Worm (Caenorhabditis elegans) whole organism, young adult: ENCODE results near the gene ZK1307.9.

Source experiments
- B0336.3 ChIP-seq: fragments of 200-800 bp; sonication (Bioruptor generic); IDR thresholded peaks from 2 replicates; pipeline ENCODE4 v1.3.6; 2022; ENCODE audit warnings: missing genetic modification characterization, missing compliant biosample characterization
- F10E7.11 ChIP-seq: sonication (generic microtip); optimal IDR thresholded peaks from 2 replicates; lab custom pipeline; 2017; ENCODE audit warnings: mild to moderate bottlenecking, missing genetic modification characterization, moderate library complexity, missing compliant biosample characterization
- F33H1.4 ChIP-seq: fragments of 200-800 bp; sonication (Bioruptor generic); IDR thresholded peaks from 2 replicates; pipeline ENCODE4 v1.3.6; 2022; ENCODE audit warnings: missing genetic modification reagents, missing genetic modification characterization, missing compliant biosample characterization
- F49E8.2 ChIP-seq: sonication (generic microtip); optimal IDR thresholded peaks from 3 replicates; lab custom pipeline; 2017; ENCODE audit warnings: missing genetic modification characterization, mild to moderate bottlenecking, missing compliant biosample characterization, antibody characterized with exemption, moderate library complexity; ENCODE audit not compliant: insufficient read depth
- K11D2.4 ChIP-seq: fragments of 200-800 bp; sonication (Bioruptor generic); IDR thresholded peaks from 2 replicates; pipeline ENCODE4 v1.3.6; 2022; ENCODE audit warnings: missing genetic modification reagents, missing genetic modification characterization, missing compliant biosample characterization
- K12H6.12 ChIP-seq: fragments of 200-800 bp; sonication (Bioruptor generic); optimal IDR thresholded peaks from 2 replicates; lab custom pipeline; 2018; ENCODE audit warnings: mild to moderate bottlenecking, missing genetic modification characterization, missing compliant biosample characterization
- akir-1 ChIP-seq: fragments of 200-800 bp; sonication (Bioruptor generic); optimal IDR thresholded peaks from 2 replicates; lab custom pipeline; 2018; ENCODE audit warnings: mild to moderate bottlenecking, missing genetic modification characterization, moderate library complexity, missing compliant biosample characterization
- atf-7 ChIP-seq: sonication (generic microtip); optimal IDR thresholded peaks from 2 replicates; lab custom pipeline; 2017; ENCODE audit warnings: mild to moderate bottlenecking, missing genetic modification characterization, missing compliant biosample characterization
- attf-6 ChIP-seq: fragments of 200-800 bp; sonication (Bioruptor generic); IDR thresholded peaks from 2 replicates; pipeline ENCODE4 v1.3.6; 2022; ENCODE audit warnings: missing genetic modification reagents, missing genetic modification characterization, missing compliant biosample characterization
- cebp-1 ChIP-seq, 2 experiments: fragments of 200-800 bp in 1 of 2; sonication (Bioruptor generic) in 1 of 2; sonication (generic microtip) in 1 of 2; IDR thresholded peaks in 1 of 2; optimal IDR thresholded peaks in 1 of 2; 2 replicates each; pipeline versions ENCODE4 v1.3.6 to Lab custom; 2017 to 2022; ENCODE audit warnings: missing compliant biosample characterization in 2 of 2, missing genetic modification characterization in 2 of 2, mild to moderate bottlenecking in 1 of 2, missing genetic modification reagents in 1 of 2, moderate library complexity in 1 of 2
- ceh-100 ChIP-seq: fragments of 200-800 bp; sonication (Bioruptor generic); IDR thresholded peaks from 2 replicates; pipeline ENCODE4 v1.3.6; 2022; ENCODE audit warnings: missing genetic modification reagents, missing genetic modification characterization, missing compliant biosample characterization
- ceh-40 ChIP-seq: fragments of 200-800 bp; sonication (Bioruptor generic); IDR thresholded peaks from 2 replicates; pipeline ENCODE4 v1.3.6; 2022; ENCODE audit warnings: missing genetic modification characterization, missing compliant biosample characterization
- dox-1 ChIP-seq: fragments of 200-800 bp; sonication (Bioruptor generic); IDR thresholded peaks from 2 replicates; pipeline ENCODE4 v1.3.6; 2022; ENCODE audit warnings: missing genetic modification reagents, missing genetic modification characterization, missing compliant biosample characterization
- dpl-1 ChIP-seq: fragments of 150-350 bp; optimal IDR thresholded peaks from 2 replicates; lab custom pipeline; 2014; ENCODE audit warnings: missing biosample characterization, missing genetic modification reagents, missing genetic modification characterization
- egl-18 ChIP-seq: fragments of 200-800 bp; sonication (Bioruptor generic); IDR thresholded peaks from 2 replicates; pipeline ENCODE4 v1.3.6; 2022; ENCODE audit warnings: missing genetic modification reagents, missing genetic modification characterization, missing compliant biosample characterization
- ekl-4 ChIP-seq: fragments of 200-800 bp; sonication (Bioruptor generic); IDR thresholded peaks from 2 replicates; pipeline ENCODE4 v1.3.6; 2022; ENCODE audit warnings: missing genetic modification reagents, missing genetic modification characterization, missing compliant biosample characterization
- ets-4 ChIP-seq: fragments of 200-800 bp; sonication (Bioruptor generic); optimal IDR thresholded peaks from 2 replicates; lab custom pipeline; 2018; ENCODE audit warnings: mild to moderate bottlenecking, missing genetic modification characterization, missing compliant biosample characterization
- him-1 ChIP-seq: sonication (generic microtip); optimal IDR thresholded peaks from 2 replicates; lab custom pipeline; 2016; ENCODE audit warnings: missing genotype, missing genetic modification reagents, missing genetic modification characterization, missing compliant biosample characterization
- hmg-1.2 ChIP-seq: fragments of 200-800 bp; sonication (Bioruptor generic); IDR thresholded peaks from 2 replicates; pipeline ENCODE4 v1.3.6; 2022; ENCODE audit warnings: missing genetic modification reagents, missing genetic modification characterization, missing compliant biosample characterization
- let-607 ChIP-seq, 2 experiments: fragments of 200-800 bp in 1 of 2; sonication (Bioruptor generic) in 1 of 2; sonication (generic microtip) in 1 of 2; optimal IDR thresholded peaks; 2 replicates each; lab custom pipeline; 2016 to 2018; ENCODE audit warnings: mild to moderate bottlenecking in 2 of 2, missing compliant biosample characterization in 2 of 2, missing genetic modification characterization in 2 of 2, moderate library complexity in 2 of 2, missing genotype in 1 of 2
- lin-35 ChIP-seq, 3 experiments: fragments of 150-350 bp in 2 of 3; sonication (generic microtip) in 1 of 3; optimal IDR thresholded peaks; 2 replicates each; lab custom pipeline; 2014 to 2018; ENCODE audit warnings: missing biosample characterization in 3 of 3, missing genetic modification characterization in 3 of 3, missing genetic modification reagents in 3 of 3
- lin-54 ChIP-seq: fragments of 200-800 bp; sonication (Bioruptor generic); optimal IDR thresholded peaks from 2 replicates; lab custom pipeline; 2018; ENCODE audit warnings: mild to moderate bottlenecking, missing genetic modification characterization, missing compliant biosample characterization
- lsy-27 ChIP-seq: sonication (generic microtip); optimal IDR thresholded peaks from 2 replicates; lab custom pipeline; 2017; ENCODE audit warnings: missing genetic modification characterization, mild to moderate bottlenecking, missing compliant biosample characterization, antibody characterized with exemption, missing genotype, borderline replicate concordance; ENCODE audit not compliant: insufficient read depth
- madf-3 ChIP-seq: fragments of 200-800 bp; sonication (Bioruptor generic); IDR thresholded peaks from 2 replicates; pipeline ENCODE4 v1.3.6; 2022; ENCODE audit warnings: missing genetic modification reagents, missing genetic modification characterization, missing compliant biosample characterization
- madf-6 ChIP-seq: fragments of 200-800 bp; sonication (Bioruptor generic); IDR thresholded peaks from 2 replicates; pipeline ENCODE4 v1.3.6; 2022; ENCODE audit warnings: missing genetic modification reagents, missing genetic modification characterization, missing compliant biosample characterization
- mcd-1 ChIP-seq: fragments of 200-800 bp; sonication (Bioruptor generic); IDR thresholded peaks from 2 replicates; pipeline ENCODE4 v1.3.6; 2022; ENCODE audit warnings: missing genetic modification reagents, missing genetic modification characterization, missing compliant biosample characterization
- mxl-1 ChIP-seq: sonication (generic microtip); optimal IDR thresholded peaks from 2 replicates; lab custom pipeline; 2016; ENCODE audit warnings: missing genetic modification characterization, missing compliant biosample characterization
- nfyb-1 ChIP-seq: fragments of 200-800 bp; sonication (Bioruptor generic); IDR thresholded peaks from 2 replicates; pipeline ENCODE4 v1.3.6; 2022; ENCODE audit warnings: missing genetic modification reagents, missing genetic modification characterization, missing compliant biosample characterization
- nhr-179 ChIP-seq: sonication (generic microtip); optimal IDR thresholded peaks from 2 replicates; lab custom pipeline; 2016; ENCODE audit warnings: mild to moderate bottlenecking, missing genetic modification characterization, missing compliant biosample characterization
- nhr-27 ChIP-seq: fragments of 200-800 bp; sonication (Bioruptor generic); optimal IDR thresholded peaks from 2 replicates; lab custom pipeline; 2018; ENCODE audit warnings: mild to moderate bottlenecking, missing genetic modification characterization, moderate library complexity, missing compliant biosample characterization
- pbrm-1 ChIP-seq: fragments of 200-800 bp; sonication (Bioruptor generic); IDR thresholded peaks from 2 replicates; pipeline ENCODE4 v1.3.6; 2022; ENCODE audit warnings: missing genetic modification reagents, missing genetic modification characterization, missing compliant biosample characterization
- pha-4 ChIP-seq: fragments of 150-350 bp; sonication (generic microtip); optimal IDR thresholded peaks from 2 replicates; lab custom pipeline; 2014; ENCODE audit warnings: missing biosample characterization, missing genetic modification reagents, missing genetic modification characterization
- rec-8 ChIP-seq, 2 experiments: sonication (generic microtip); optimal IDR thresholded peaks; 2 replicates each; lab custom pipeline; 2016; ENCODE audit warnings: mild to moderate bottlenecking in 2 of 2, missing genetic modification characterization in 2 of 2, missing genetic modification reagents in 2 of 2, missing genotype in 2 of 2, missing biosample characterization in 1 of 2, missing compliant biosample characterization in 1 of 2, moderate library complexity in 1 of 2
- sdz-38 ChIP-seq: sonication (generic microtip); optimal IDR thresholded peaks from 2 replicates; lab custom pipeline; 2016; ENCODE audit warnings: missing genotype, missing genetic modification characterization, missing compliant biosample characterization
- sea-2 ChIP-seq: fragments of 200-800 bp; sonication (Bioruptor generic); IDR thresholded peaks from 2 replicates; pipeline ENCODE4 v1.3.6; 2022; ENCODE audit warnings: missing genetic modification characterization, missing compliant biosample characterization
- snpc-3.4 ChIP-seq: sonication (generic microtip); optimal IDR thresholded peaks from 2 replicates; lab custom pipeline; 2017; ENCODE audit warnings: missing genetic modification characterization, mild to moderate bottlenecking, missing compliant biosample characterization, antibody characterized with exemption, moderate library complexity, missing genotype, missing genetic modification reagents
- snpc-4 ChIP-seq, 5 experiments: fragments of 150-350 bp in 1 of 5; sonication (generic microtip) in 4 of 5; optimal IDR thresholded peaks; 2 replicates each; lab custom pipeline; 2014 to 2018; ENCODE audit warnings: missing genetic modification characterization in 5 of 5, missing biosample characterization in 3 of 5, antibody characterized with exemption in 2 of 5, mild to moderate bottlenecking in 2 of 5, missing compliant biosample characterization in 2 of 5, missing genotype in 2 of 5, moderate library complexity in 2 of 5, missing genetic modification reagents in 1 of 5
- somi-1 ChIP-seq: fragments of 200-800 bp; sonication (Bioruptor generic); optimal IDR thresholded peaks from 2 replicates; lab custom pipeline; 2018; ENCODE audit warnings: mild to moderate bottlenecking, missing genetic modification characterization, missing compliant biosample characterization
- zfh-2 ChIP-seq: fragments of 200-800 bp; sonication (Bioruptor generic); conservative IDR thresholded peaks from 2 replicates; pipeline ENCODE4 v1.3.6; 2022; ENCODE audit warnings: missing genetic modification reagents, missing genetic modification characterization, missing compliant biosample characterization
- ztf-22 ChIP-seq: fragments of 200-800 bp; sonication (Bioruptor generic); optimal IDR thresholded peaks from 2 replicates; lab custom pipeline; 2018; ENCODE audit warnings: mild to moderate bottlenecking, missing genetic modification characterization, moderate library complexity, missing compliant biosample characterization
- ztf-3 ChIP-seq: fragments of 200-800 bp; sonication (Bioruptor generic); optimal IDR thresholded peaks from 2 replicates; lab custom pipeline; 2018; ENCODE audit warnings: mild to moderate bottlenecking, missing genetic modification characterization, missing compliant biosample characterization

The ZK1307.9 gene

DNA sequence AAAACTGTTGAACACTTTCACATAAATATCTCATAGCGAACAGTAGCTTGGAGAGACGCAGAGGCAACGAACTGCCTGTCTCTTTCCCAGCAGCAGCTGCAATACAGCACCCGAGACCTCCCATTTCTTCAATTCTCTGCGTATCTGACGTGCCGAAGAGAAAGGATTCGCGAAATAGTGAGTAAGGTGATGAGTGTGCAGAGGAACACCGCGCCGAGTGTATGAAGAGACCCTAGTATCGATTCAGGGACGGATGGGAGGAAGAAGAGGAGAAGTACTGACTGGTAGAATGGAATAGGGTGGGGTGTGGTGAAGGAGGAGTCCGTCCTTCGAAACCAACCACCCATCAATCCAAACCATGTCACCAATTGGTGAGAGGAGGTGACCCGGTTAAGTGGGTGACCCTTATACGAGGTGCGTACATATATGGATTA, 3.2 kb upstream of the ZK1307.9 start (continued):
- peak; percentile 60 for TF ChIP-seq mcd-1 (GFP tag; lab: Robert Waterston, UW)
- 0 out of 2 replicates have a peak, but pooled peaks have one; percentile 31 for TF ChIP-seq sea-2 (GFP tag; lab: Robert Waterston, UW)
- no peak for TF ChIP-seq snpc-3.4 (tag; lab: Kevin White, UChicago)
- no peak for TF ChIP-seq snpc-4 (GFP tag; optimal IDR thresholded peaks at IDR 0.05; lab: Kevin White, UChicago)
- TF ChIP-seq snpc-4 (tag; optimal IDR thresholded peaks at IDR 0.05; lab: Kevin White, UChicago), result peak in 2 of 4 experiments; percentile 4 to 35
- peak in 1 of 3 experiments; percentile 51 for TF ChIP-seq lin-35 (GFP tag; optimal IDR thresholded peaks at IDR 0.05; lab: Kevin White, UChicago)
- no peak for TF ChIP-seq atf-7 (tag; lab: Kevin White, UChicago)
- TF ChIP-seq cebp-1 (GFP tag; IDR thresholded peaks at IDR 0.05; lab: Robert Waterston, UW), result no peak
- TF ChIP-seq cebp-1 (tag; optimal IDR thresholded peaks at IDR 0.05; lab: Kevin White, UChicago), result peak; percentile 64
- peak; percentile 48 for TF ChIP-seq somi-1
- no peak for TF ChIP-seq attf-6 (GFP tag; lab: Robert Waterston, UW)
- no peak for TF ChIP-seq let-607 (tag; optimal IDR thresholded peaks at IDR 0.05; lab: Kevin White, UChicago)
- TF ChIP-seq pha-4 (tag; lab: Kevin White, UChicago), result no peak
- peak; percentile 78 for TF ChIP-seq hmg-1.2 (GFP tag; lab: Robert Waterston, UW)
- peak; percentile 64; the same call in 1 of the 2 replicates for TF ChIP-seq nfyb-1 (GFP tag; lab: Robert Waterston, UW)
- no peak for TF ChIP-seq ekl-4 (GFP tag; lab: Robert Waterston, UW)
- TF ChIP-seq pbrm-1 (GFP tag; lab: Robert Waterston, UW), result peak; percentile 21; the same call in 1 of the 2 replicates
- no peak for TF ChIP-seq him-1 (tag; lab: Kevin White, UChicago)
- peak; percentile 37 for TF ChIP-seq lin-54

DNA sequence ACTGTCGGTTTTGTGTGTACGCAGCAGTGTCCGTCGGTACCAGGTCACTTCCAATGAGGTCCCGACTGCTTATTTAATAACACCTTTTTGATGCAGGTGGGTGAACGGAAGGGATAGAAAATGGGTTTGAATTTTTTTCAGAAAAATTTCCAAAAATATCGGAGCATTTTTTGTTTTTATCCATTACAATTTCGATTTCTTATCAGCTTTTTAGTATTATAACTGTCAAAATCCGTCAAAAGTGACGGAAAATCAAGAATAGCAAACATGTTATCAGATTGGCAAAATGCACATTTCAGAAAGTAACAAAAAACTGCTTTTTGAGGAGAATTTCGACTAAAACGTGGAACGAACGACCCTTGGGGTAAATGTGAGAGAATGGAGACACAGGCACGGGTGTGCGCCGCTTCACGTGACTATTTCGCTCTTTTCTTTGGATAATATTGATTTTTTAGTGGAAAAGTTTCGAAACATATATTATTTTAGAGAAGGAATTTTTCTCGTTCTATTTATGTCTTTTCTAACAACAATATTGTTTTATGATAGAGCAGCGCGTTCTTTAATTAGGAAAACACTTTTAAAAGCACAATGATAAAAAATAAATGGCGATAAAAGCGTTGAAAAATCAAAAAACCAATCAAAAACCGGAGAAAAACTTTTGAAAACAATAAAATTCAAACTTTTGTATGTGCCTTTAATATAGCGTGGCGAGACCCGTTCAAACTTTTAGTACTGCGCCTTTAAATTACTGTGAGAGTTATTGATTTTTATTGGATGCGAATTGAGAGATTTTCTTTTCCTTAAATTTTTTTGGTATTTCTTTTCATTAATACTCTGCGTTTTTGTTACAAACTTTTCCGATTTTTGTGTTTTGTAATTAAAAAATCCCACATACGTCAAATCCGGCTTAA, 2.1 kb upstream of the ZK1307.9 start, which contains the start of gene sqv-8:
sqv-8 (plus strand) TSS at position 51 of the 911 bp plus-strand sequence.
- TF ChIP-seq hmg-1.2 (GFP tag; lab: Robert Waterston, UW), result no peak
- no peak for TF ChIP-seq K12H6.12 (tag; lab: Kevin White, UChicago)
- TF ChIP-seq rec-8 (tag; optimal IDR thresholded peaks at IDR 0.05; lab: Kevin White, UChicago), result no peak
- no peak for TF ChIP-seq atf-7 (tag; lab: Kevin White, UChicago)
- no peak for TF ChIP-seq sea-2 (GFP tag; lab: Robert Waterston, UW)
- TF ChIP-seq F49E8.2, result peak; percentile 11
- TF ChIP-seq lin-35 (GFP tag; optimal IDR thresholded peaks at IDR 0.05; lab: Kevin White, UChicago), result no peak
- TF ChIP-seq sdz-38 (tag; lab: Kevin White, UChicago), result no peak
- no peak for TF ChIP-seq pbrm-1 (GFP tag; lab: Robert Waterston, UW)
- no peak for TF ChIP-seq akir-1
- no peak for TF ChIP-seq B0336.3
- TF ChIP-seq F10E7.11 (tag; lab: Kevin White, UChicago), result no peak
- no peak for TF ChIP-seq ztf-3
- TF ChIP-seq dox-1 (GFP tag; lab: Robert Waterston, UW), result 0 out of 2 replicates have a peak, but pooled peaks have one; percentile 17
- TF ChIP-seq zfh-2, result no peak
- TF ChIP-seq ets-4 (GFP tag; lab: Kevin White, UChicago), result no peak
- TF ChIP-seq ceh-100 (GFP tag; lab: Robert Waterston, UW), result no peak
- no peak for TF ChIP-seq mxl-1 (tag; lab: Kevin White, UChicago)
- TF ChIP-seq egl-18 (GFP tag; lab: Robert Waterston, UW), result no peak
- TF ChIP-seq nhr-179 (tag; lab: Kevin White, UChicago), result no peak
- no peak for TF ChIP-seq madf-3 (GFP tag; lab: Robert Waterston, UW)
- TF ChIP-seq ztf-22 (GFP tag; lab: Kevin White, UChicago), result no peak
- peak; percentile 94 for TF ChIP-seq F33H1.4 (GFP tag; lab: Robert Waterston, UW)
- TF ChIP-seq cebp-1 (GFP tag; IDR thresholded peaks at IDR 0.05; lab: Robert Waterston, UW), result no peak
- TF ChIP-seq cebp-1 (tag; optimal IDR thresholded peaks at IDR 0.05; lab: Kevin White, UChicago), result peak; percentile 77
- TF ChIP-seq K11D2.4 (GFP tag; lab: Robert Waterston, UW), result no peak
- TF ChIP-seq ceh-40 (GFP tag; lab: Robert Waterston, UW), result no peak
- TF ChIP-seq madf-6, result peak; percentile 97
- no peak for TF ChIP-seq dpl-1 (GFP tag; lab: Kevin White, UChicago)
- TF ChIP-seq nhr-27 (tag; lab: Kevin White, UChicago), result no peak
- no peak for TF ChIP-seq lsy-27 (tag; lab: Kevin White, UChicago)
- no peak for TF ChIP-seq him-1 (tag; lab: Kevin White, UChicago)
